Worm (Caenorhabditis elegans): ENCODE results near the gene tbc-8.

The tbc-8 gene

DNA sequence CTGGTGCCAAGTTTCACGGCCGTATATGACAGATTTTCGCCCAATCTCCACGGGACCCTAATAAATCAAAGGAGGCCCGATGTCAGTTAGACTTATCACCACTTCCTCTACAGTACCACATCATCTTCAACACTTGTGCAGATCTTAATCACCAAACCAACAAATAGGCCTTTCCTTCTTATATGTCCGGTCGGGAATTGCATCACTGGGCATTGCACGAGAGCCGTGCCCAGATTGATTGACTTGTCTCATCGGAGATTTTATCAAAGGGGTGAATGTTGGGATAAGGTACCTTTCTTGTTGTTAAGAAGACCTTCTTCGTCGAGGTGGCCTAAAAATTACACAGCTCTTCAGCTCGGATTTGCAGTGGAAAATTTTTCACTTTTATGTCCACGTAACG lies 20.0 kb upstream of the tbc-8 start:
- TF ChIP-seq lin-40 (tag; optimal IDR thresholded peaks at IDR 0.05) (no peak), F57C9.4 (tag; optimal IDR thresholded peaks at IDR 0.05) (no peak), unc-62 (GFP tag; optimal IDR thresholded peaks at IDR 0.05) (peak; percentile 56), let-607 (tag; optimal IDR thresholded peaks at IDR 0.05) (no peak)

DNA sequence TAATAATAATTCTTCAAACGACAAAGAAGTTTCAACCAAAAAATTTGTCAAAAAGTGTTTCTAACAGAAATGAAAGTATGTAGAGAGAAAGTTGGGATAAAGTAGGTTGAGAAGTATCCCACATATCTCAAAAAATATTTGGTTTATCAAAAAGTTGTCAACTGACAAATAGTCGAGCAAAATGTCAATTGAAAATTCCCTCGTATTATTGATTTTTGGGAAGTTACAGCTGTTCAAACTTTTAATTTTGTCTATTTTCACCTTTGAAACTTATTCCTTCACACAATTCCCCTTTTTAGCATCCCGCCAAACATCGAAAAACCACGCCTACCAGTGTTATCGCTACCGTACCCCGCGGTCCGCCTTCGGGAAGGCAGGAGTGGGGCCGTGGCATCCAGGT lies 17.7 kb upstream of the tbc-8 start, which contains the start of gene tbx-8:
Gene tbx-8, plus strand, starts transcription at position 301 of the 400 bp plus-strand sequence.
- TF ChIP-seq hlh-26 (GFP tag; conservative IDR thresholded peaks at IDR 0.05) = no peak
- TF ChIP-seq zfh-2 (GFP tag; conservative IDR thresholded peaks at IDR 0.05) = peak; percentile 46; the same call in 1 of the 2 replicates

DNA sequence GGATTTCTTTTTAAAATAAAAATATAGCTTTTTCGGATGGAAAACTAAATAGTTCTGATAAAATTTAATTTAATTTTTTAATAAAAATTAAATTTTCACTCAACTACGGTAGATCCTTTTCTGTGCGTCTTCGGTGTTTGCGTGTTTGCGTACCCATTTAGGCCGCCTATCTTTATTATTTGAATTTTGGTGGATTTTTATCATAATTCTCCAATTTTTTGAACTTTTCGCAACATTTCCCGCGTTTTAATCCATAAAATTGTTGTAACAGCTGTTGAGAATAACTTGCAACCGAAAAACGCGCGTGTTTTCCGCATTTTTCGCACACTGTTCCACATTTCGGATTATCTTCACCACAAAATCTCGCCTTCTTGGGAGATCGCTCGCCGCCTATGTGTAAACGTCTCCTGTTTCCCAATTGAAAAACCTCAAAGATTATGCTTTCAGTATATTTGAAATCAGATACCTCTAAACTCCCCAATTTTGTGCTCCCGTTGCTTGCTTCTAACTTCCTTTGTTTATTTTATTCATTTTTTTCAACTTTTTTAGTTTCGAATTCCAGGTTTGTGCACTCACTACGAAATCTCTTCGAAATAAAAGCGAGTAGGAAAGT lies 13.1 kb upstream of the tbc-8 start, which contains the start of gene T07C4.3:
Gene T07C4.3, plus strand, starts transcription at position 563 of the 613 bp plus-strand sequence.
- TF ChIP-seq rec-8 (tag; optimal IDR thresholded peaks at IDR 0.05) = no peak
- TF ChIP-seq C17E4.6 (GFP tag; IDR thresholded peaks at IDR 0.05) = no peak
- TF ChIP-seq nhr-80 (tag; optimal IDR thresholded peaks at IDR 0.05) = no peak
- TF ChIP-seq egl-18 (GFP tag; IDR thresholded peaks at IDR 0.05) = no peak
- no peak for TF ChIP-seq hmg-20 (GFP tag; IDR thresholded peaks at IDR 0.05)
- 0 out of 2 replicates have a peak, but pooled peaks have one; percentile 27 for TF ChIP-seq hsf-1 (GFP tag; IDR thresholded peaks at IDR 0.05)
- TF ChIP-seq madf-10 (tag; optimal IDR thresholded peaks at IDR 0.05) = no peak
- TF ChIP-seq F52B5.7 (tag; optimal IDR thresholded peaks at IDR 0.05) = no peak
- TF ChIP-seq Y56A3A.18 (GFP tag; IDR thresholded peaks at IDR 0.05) = no peak
- TF ChIP-seq nhr-179 (tag; optimal IDR thresholded peaks at IDR 0.05) = no peak
- TF ChIP-seq ZK185.1 (tag; optimal IDR thresholded peaks at IDR 0.05; ENCODE audit: poor library complexity, severe bottlenecking) = no peak
- peak; percentile 32 for TF ChIP-seq dpl-1 (GFP tag; optimal IDR thresholded peaks at IDR 0.05)
- TF ChIP-seq dox-1 (GFP tag; IDR thresholded peaks at IDR 0.05) = 0 out of 2 replicates have a peak, but pooled peaks have one; percentile 19
- peak; percentile 28 for TF ChIP-seq xnd-1 (tag; optimal IDR thresholded peaks at IDR 0.05)
- TF ChIP-seq Y53G8AR.9 (GFP tag; conservative IDR thresholded peaks at IDR 0.05) = no peak
- no peak for TF ChIP-seq ama-1 (optimal IDR thresholded peaks at IDR 0.05)
- TF ChIP-seq ama-1 (GFP tag; optimal IDR thresholded peaks at IDR 0.05) = no peak
- no peak for TF ChIP-seq attf-5 (GFP tag; optimal IDR thresholded peaks at IDR 0.05)
- no peak for TF ChIP-seq snpc-4 (GFP tag; optimal IDR thresholded peaks at IDR 0.05)
- no peak for TF ChIP-seq snpc-4 (tag; optimal IDR thresholded peaks at IDR 0.05)
- no peak for TF ChIP-seq ceh-27 (GFP tag; optimal IDR thresholded peaks at IDR 0.05)
- TF ChIP-seq mes-4 (tag; optimal IDR thresholded peaks at IDR 0.05) = no peak
- no peak for TF ChIP-seq ekl-4 (GFP tag; IDR thresholded peaks at IDR 0.05)
- no peak for TF ChIP-seq C06A6.2 (GFP tag; conservative IDR thresholded peaks at IDR 0.05)
- no peak for TF ChIP-seq nhr-90 (tag; optimal IDR thresholded peaks at IDR 0.05)
- TF ChIP-seq nhr-27 (tag; optimal IDR thresholded peaks at IDR 0.05) = no peak
- no peak for TF ChIP-seq F10E7.11 (tag; optimal IDR thresholded peaks at IDR 0.05)
- TF ChIP-seq lin-54 (GFP tag; optimal IDR thresholded peaks at IDR 0.05) = peak; percentile 33
- TF ChIP-seq dpff-1 (tag; optimal IDR thresholded peaks at IDR 0.05) = no peak
- TF ChIP-seq F33H1.4 (GFP tag; IDR thresholded peaks at IDR 0.05) = peak; percentile 49; the same call in 1 of the 2 replicates
- TF ChIP-seq ets-4 (GFP tag; optimal IDR thresholded peaks at IDR 0.05) = no peak
- no peak for TF ChIP-seq F37B4.10 (GFP tag; IDR thresholded peaks at IDR 0.05)
- peak; percentile 59 for TF ChIP-seq madf-8 (GFP tag; conservative IDR thresholded peaks at IDR 0.05)
- peak; percentile 71 for TF ChIP-seq D2030.7 (GFP tag; IDR thresholded peaks at IDR 0.05)
- no peak for TF ChIP-seq F39B2.1 (GFP tag; IDR thresholded peaks at IDR 0.05)
- peak; percentile 65 for TF ChIP-seq ceh-91 (GFP tag; IDR thresholded peaks at IDR 0.05)
- TF ChIP-seq fkh-3 (tag; optimal IDR thresholded peaks at IDR 0.05) = no peak
- TF ChIP-seq T26A5.8 (tag; optimal IDR thresholded peaks at IDR 0.05) = no peak
- no peak for TF ChIP-seq cebp-1 (GFP tag; IDR thresholded peaks at IDR 0.05)
- TF ChIP-seq cebp-1 (tag; optimal IDR thresholded peaks at IDR 0.05) = no peak

Measured in whole organism, young adult.